Worm (Caenorhabditis elegans) whole organism, L4/young adult: ENCODE data around the gene serp-1.2.

Experiments used
- W03F9.2 ChIP-seq: fragments of 150-350 bp; optimal IDR thresholded peaks from 2 replicates; lab custom pipeline; 2014; ENCODE audit warnings: missing biosample characterization, missing genetic modification characterization
- dao-5 ChIP-seq: sonication (generic microtip); optimal IDR thresholded peaks from 2 replicates; lab custom pipeline; 2016; ENCODE audit warnings: missing genotype, missing genetic modification characterization, moderate library complexity, missing compliant biosample characterization

DNA sequence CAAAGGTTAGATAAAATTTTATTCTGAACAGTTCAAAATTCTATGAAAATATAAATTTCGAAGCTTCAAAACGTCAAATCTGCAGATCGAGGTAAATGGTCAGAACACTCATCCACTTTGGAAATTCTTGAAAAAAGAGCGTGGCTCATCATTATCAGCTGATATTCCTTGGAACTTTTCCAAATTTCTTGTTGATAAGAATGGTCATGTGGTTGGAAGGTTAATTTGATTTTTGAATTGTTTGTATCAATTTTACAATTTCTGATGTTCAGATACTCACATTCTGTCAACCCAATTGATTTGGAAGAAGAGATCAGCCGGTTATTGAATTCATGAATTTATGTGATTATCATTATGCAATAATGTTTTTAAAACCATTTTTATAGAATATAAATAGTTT lies 2.4 kb upstream of the serp-1.2 start:
- TF ChIP-seq dao-5 (tag; lab: Kevin White, UChicago) (no peak), W03F9.2 (tag; lab: Kevin White, UChicago) (no peak)
